Worm (Caenorhabditis elegans) whole organism, young adult: Measurements from ENCODE around the gene dmsr-10.

Source experiments
- B0336.3 ChIP-seq: fragments of 200-800 bp; sonication (Bioruptor generic); IDR thresholded peaks from 2 replicates; pipeline ENCODE4 v1.3.6; 2022; ENCODE audit warnings: missing genetic modification characterization, missing compliant biosample characterization
- C06A6.2 ChIP-seq: fragments of 200-800 bp; sonication (Bioruptor generic); conservative IDR thresholded peaks from 2 replicates; pipeline ENCODE4 v1.3.6; 2022; ENCODE audit warnings: missing genetic modification characterization, missing compliant biosample characterization
- K11D2.4 ChIP-seq: fragments of 200-800 bp; sonication (Bioruptor generic); IDR thresholded peaks from 2 replicates; pipeline ENCODE4 v1.3.6; 2022; ENCODE audit warnings: missing genetic modification reagents, missing genetic modification characterization, missing compliant biosample characterization
- Y53F4B.3 ChIP-seq: fragments of 200-800 bp; sonication (Bioruptor generic); IDR thresholded peaks from 2 replicates; pipeline ENCODE4 v1.3.6; 2022; ENCODE audit warnings: missing genetic modification reagents, missing genetic modification characterization, missing compliant biosample characterization
- akir-1 ChIP-seq: fragments of 200-800 bp; sonication (Bioruptor generic); optimal IDR thresholded peaks from 2 replicates; lab custom pipeline; 2018; ENCODE audit warnings: mild to moderate bottlenecking, missing genetic modification characterization, moderate library complexity, missing compliant biosample characterization
- aptf-3 ChIP-seq: fragments of 200-800 bp; sonication (Bioruptor generic); IDR thresholded peaks from 2 replicates; pipeline ENCODE4 v1.3.6; 2022; ENCODE audit warnings: missing genetic modification characterization, missing compliant biosample characterization
- ceh-58 ChIP-seq: fragments of 200-800 bp; sonication (Bioruptor generic); IDR thresholded peaks from 2 replicates; pipeline ENCODE4 v1.3.6; 2022; ENCODE audit warnings: missing genetic modification characterization, missing compliant biosample characterization
- sdz-38 ChIP-seq: sonication (generic microtip); optimal IDR thresholded peaks from 2 replicates; lab custom pipeline; 2016; ENCODE audit warnings: missing genotype, missing genetic modification characterization, missing compliant biosample characterization
- sea-2 ChIP-seq: fragments of 200-800 bp; sonication (Bioruptor generic); IDR thresholded peaks from 2 replicates; pipeline ENCODE4 v1.3.6; 2022; ENCODE audit warnings: missing genetic modification characterization, missing compliant biosample characterization
- snpc-1.1 ChIP-seq: sonication (generic microtip); optimal IDR thresholded peaks from 2 replicates; lab custom pipeline; 2017; ENCODE audit warnings: missing genetic modification characterization, mild to moderate bottlenecking, missing compliant biosample characterization, antibody characterized with exemption, moderate library complexity, missing genotype, missing genetic modification reagents; ENCODE audit not compliant: insufficient read depth
- unc-130 ChIP-seq: sonication (generic microtip); optimal IDR thresholded peaks from 2 replicates; lab custom pipeline; 2016; ENCODE audit warnings: missing genetic modification reagents, missing genetic modification characterization, missing compliant biosample characterization
- ztf-18 ChIP-seq: sonication (generic microtip); optimal IDR thresholded peaks from 2 replicates; lab custom pipeline; 2016; ENCODE audit warnings: missing genotype, mild to moderate bottlenecking, missing genetic modification characterization, missing compliant biosample characterization
- ztf-26 ChIP-seq: sonication (generic microtip); optimal IDR thresholded peaks from 2 replicates; lab custom pipeline; 2017; ENCODE audit warnings: missing genetic modification characterization, missing compliant biosample characterization
- ztf-28 ChIP-seq: fragments of 200-800 bp; sonication (Bioruptor generic); IDR thresholded peaks from 2 replicates; pipeline ENCODE4 v1.3.6; 2022; ENCODE audit warnings: missing genetic modification reagents, missing genetic modification characterization, missing compliant biosample characterization

DNA sequence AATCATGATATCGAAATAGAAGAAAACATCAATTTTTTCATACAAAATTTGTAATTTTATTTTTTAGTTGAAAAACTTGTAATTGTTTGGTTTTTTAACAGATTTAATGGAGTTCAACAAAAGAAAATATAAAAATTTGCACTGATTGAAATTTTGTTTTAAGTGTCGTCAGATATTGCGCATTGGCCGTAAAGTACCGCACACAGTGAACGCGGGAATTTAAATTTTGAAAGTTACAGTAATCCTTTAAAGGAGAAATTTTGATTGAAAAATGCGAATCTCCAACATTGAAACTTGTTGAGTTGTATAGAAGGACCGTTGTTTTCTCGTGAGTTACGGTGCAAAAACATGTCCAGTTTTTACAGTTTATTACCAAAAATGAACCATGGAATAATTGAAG lies 8.8 kb downstream of the dmsr-10 start:
- TF ChIP-seq snpc-1.1 (tag; lab: Kevin White, UChicago) (no peak), akir-1 (GFP tag; lab: Kevin White, UChicago) (no peak), aptf-3 (GFP tag; lab: Robert Waterston, UW) (no peak), ztf-26 (no peak), B0336.3 (GFP tag; lab: Robert Waterston, UW) (no peak), sea-2 (no peak), unc-130 (GFP tag; lab: Kevin White, UChicago) (no peak), ceh-58 (no peak), sdz-38 (tag; lab: Kevin White, UChicago) (no peak), K11D2.4 (no peak), C06A6.2 (GFP tag; lab: Robert Waterston, UW) (no peak), ztf-18 (tag; lab: Kevin White, UChicago) (no peak), ztf-28 (GFP tag; lab: Robert Waterston, UW) (no peak), Y53F4B.3 (GFP tag; lab: Robert Waterston, UW) (no peak)
